Worm (Caenorhabditis elegans) whole organism, L4 larva: ENCODE data around the gene luc-7L.

Experiments used
- F10B5.3 ChIP-seq: sonication (generic microtip); optimal IDR thresholded peaks from 2 replicates; lab custom pipeline; 2016; ENCODE audit warnings: mild to moderate bottlenecking, missing genetic modification characterization, missing compliant biosample characterization
- F26F4.8 ChIP-seq: fragments of 200-800 bp; sonication (Bioruptor generic); conservative IDR thresholded peaks from 2 replicates; pipeline ENCODE4 v1.3.6; 2022; ENCODE audit warnings: missing genetic modification characterization, missing compliant biosample characterization
- T20F7.1 ChIP-seq: fragments of 200-800 bp; sonication (Bioruptor generic); optimal IDR thresholded peaks from 2 replicates; lab custom pipeline; 2018; ENCODE audit warnings: mild to moderate bottlenecking, missing genetic modification characterization, missing compliant biosample characterization
- T26A8.4 ChIP-seq: fragments of 200-800 bp; sonication (Bioruptor generic); IDR thresholded peaks from 2 replicates; pipeline ENCODE4 v1.3.6; 2022; ENCODE audit warnings: missing genetic modification characterization, missing compliant biosample characterization
- Y105C5A.15 ChIP-seq: fragments of 200-800 bp; sonication (Bioruptor generic); IDR thresholded peaks from 2 replicates; pipeline ENCODE4 v1.3.6; 2022; ENCODE audit warnings: missing genetic modification characterization, missing compliant biosample characterization
- Y48G9A.11 ChIP-seq: fragments of 200-800 bp; sonication (Bioruptor generic); IDR thresholded peaks from 2 replicates; pipeline ENCODE4 v1.3.6; 2022; ENCODE audit warnings: missing genetic modification reagents, missing genetic modification characterization, missing compliant biosample characterization
- aha-1 ChIP-seq: fragments of 150-350 bp; peaks from one replicate; lab custom pipeline; 2014; ENCODE audit warnings: missing biosample characterization, missing genetic modification characterization
- ama-1 ChIP-seq: fragments of 150-350 bp; optimal IDR thresholded peaks from 2 replicates; lab custom pipeline; 2014; ENCODE audit warnings: inconsistent platforms, mixed read lengths
- attf-4 ChIP-seq: sonication (generic microtip); optimal IDR thresholded peaks from 3 replicates; lab custom pipeline; 2017; ENCODE audit warnings: missing biosample characterization, missing genetic modification characterization
- ceh-20 ChIP-seq: fragments of 200-800 bp; sonication (Bioruptor generic); IDR thresholded peaks from 2 replicates; pipeline ENCODE4 v1.3.6; 2022; ENCODE audit warnings: missing genetic modification reagents, missing genetic modification characterization, missing compliant biosample characterization
- ceh-32 ChIP-seq: sonication (generic microtip); optimal IDR thresholded peaks from 2 replicates; lab custom pipeline; 2016; ENCODE audit warnings: mild to moderate bottlenecking, missing genetic modification characterization, missing compliant biosample characterization; ENCODE audit not compliant: poor library complexity
- ceh-82 ChIP-seq: sonication (generic microtip); optimal IDR thresholded peaks from 2 replicates; lab custom pipeline; 2017; ENCODE audit warnings: missing biosample characterization, missing genetic modification characterization
- ces-1 ChIP-seq: fragments of 150-350 bp; sonication (generic microtip); optimal IDR thresholded peaks from 4 replicates; lab custom pipeline; 2014; ENCODE audit warnings: missing biosample characterization, missing genetic modification reagents, missing genetic modification characterization
- daf-16 ChIP-seq, 3 experiments: sonication (generic microtip); optimal IDR thresholded peaks; 2 replicates each; lab custom pipeline; 2016 to 2017; ENCODE audit warnings: missing genetic modification characterization in 3 of 3, missing genetic modification reagents in 3 of 3, mild to moderate bottlenecking in 2 of 3, missing compliant biosample characterization in 2 of 3, missing biosample characterization in 1 of 3, moderate library complexity in 1 of 3
- daf-19 ChIP-seq: fragments of 200-800 bp; sonication (Bioruptor generic); conservative IDR thresholded peaks from 2 replicates; pipeline ENCODE4 v1.3.6; 2022; ENCODE audit warnings: missing genetic modification characterization, missing compliant biosample characterization
- dmd-6 ChIP-seq: fragments of 200-800 bp; sonication (Bioruptor generic); IDR thresholded peaks from 2 replicates; pipeline ENCODE4 v1.3.6; 2022; ENCODE audit warnings: missing genetic modification reagents, missing genetic modification characterization, missing compliant biosample characterization
- dmd-9 ChIP-seq: fragments of 200-800 bp; sonication (Bioruptor generic); IDR thresholded peaks from 2 replicates; pipeline ENCODE4 v1.3.6; 2022; ENCODE audit warnings: missing genetic modification reagents, missing genetic modification characterization, missing compliant biosample characterization
- dpl-1 ChIP-seq: fragments of 150-350 bp; optimal IDR thresholded peaks from 2 replicates; lab custom pipeline; 2014; ENCODE audit warnings: missing biosample characterization, missing genetic modification reagents, missing genetic modification characterization
- dve-1 ChIP-seq: sonication (generic microtip); optimal IDR thresholded peaks from 2 replicates; lab custom pipeline; 2017; ENCODE audit warnings: antibody characterized with exemption, mild to moderate bottlenecking, missing genetic modification characterization, missing compliant biosample characterization; ENCODE audit not compliant: insufficient read depth
- egl-27 ChIP-seq: sonication (generic microtip); optimal IDR thresholded peaks from 3 replicates; lab custom pipeline; 2017; ENCODE audit warnings: missing biosample characterization, missing genetic modification reagents, missing genetic modification characterization
- hlh-11 ChIP-seq: fragments of 200-800 bp; sonication (Bioruptor generic); optimal IDR thresholded peaks from 2 replicates; lab custom pipeline; 2018; ENCODE audit warnings: mild to moderate bottlenecking, missing genetic modification characterization, missing compliant biosample characterization
- hlh-30 ChIP-seq: sonication (generic microtip); optimal IDR thresholded peaks from 2 replicates; lab custom pipeline; 2017; ENCODE audit warnings: antibody characterized with exemption, mild to moderate bottlenecking, missing genetic modification characterization, missing compliant biosample characterization; ENCODE audit not compliant: insufficient read depth
- lim-7 ChIP-seq: fragments of 200-800 bp; sonication (Bioruptor generic); IDR thresholded peaks from 2 replicates; pipeline ENCODE4 v1.3.6; 2022; ENCODE audit warnings: missing genetic modification characterization, missing compliant biosample characterization
- lin-1 ChIP-seq: fragments of 200-800 bp; sonication (Bioruptor generic); IDR thresholded peaks from 2 replicates; pipeline ENCODE4 v1.3.6; 2022; ENCODE audit warnings: missing genetic modification reagents, missing genetic modification characterization, missing compliant biosample characterization
- lin-15B ChIP-seq: fragments of 150-350 bp; sonication (generic microtip); optimal IDR thresholded peaks from 3 replicates; lab custom pipeline; 2014; ENCODE audit warnings: missing biosample characterization, missing genetic modification characterization
- lsy-2 ChIP-seq, 2 experiments: fragments of 150-350 bp in 1 of 2; sonication (generic microtip) in 1 of 2; optimal IDR thresholded peaks; 2 replicates each; lab custom pipeline; 2014 to 2017; ENCODE audit warnings: missing biosample characterization in 2 of 2, missing genetic modification characterization in 2 of 2
- madf-5 ChIP-seq, 2 experiments: fragments of 200-800 bp; sonication (Bioruptor generic); IDR thresholded peaks; 2 replicates each; pipeline ENCODE4 v1.3.6; 2022; ENCODE audit warnings: missing compliant biosample characterization in 2 of 2, missing genetic modification characterization in 2 of 2
- madf-9 ChIP-seq: fragments of 200-800 bp; sonication (Bioruptor generic); conservative IDR thresholded peaks from 2 replicates; pipeline ENCODE4 v1.3.6; 2022; ENCODE audit warnings: missing genetic modification reagents, missing genetic modification characterization, missing compliant biosample characterization
- mdl-1 ChIP-seq, 2 experiments: fragments of 150-350 bp in 1 of 2; sonication (generic microtip) in 1 of 2; optimal IDR thresholded peaks; 2 replicates each; lab custom pipeline; 2014 to 2017; ENCODE audit warnings: missing biosample characterization in 2 of 2, missing genetic modification characterization in 2 of 2
- mxl-2 ChIP-seq: fragments of 200-800 bp; sonication (Bioruptor generic); conservative IDR thresholded peaks from 2 replicates; pipeline ENCODE4 v1.3.6; 2022; ENCODE audit warnings: missing genetic modification reagents, missing genetic modification characterization, missing compliant biosample characterization
- mxl-3 ChIP-seq: fragments of 200-800 bp; sonication (Bioruptor generic); optimal IDR thresholded peaks from 2 replicates; lab custom pipeline; 2018; ENCODE audit warnings: mild to moderate bottlenecking, missing genetic modification characterization, missing compliant biosample characterization
- nhr-102 ChIP-seq: sonication (generic microtip); optimal IDR thresholded peaks from 2 replicates; lab custom pipeline; 2016; ENCODE audit warnings: mild to moderate bottlenecking, missing genetic modification characterization, moderate library complexity, missing compliant biosample characterization
- nhr-11 ChIP-seq: fragments of 150-350 bp; optimal IDR thresholded peaks from 2 replicates; lab custom pipeline; 2014; ENCODE audit warnings: missing biosample characterization, missing genetic modification characterization
- nhr-111 ChIP-seq: fragments of 200-800 bp; sonication (Bioruptor generic); optimal IDR thresholded peaks from 2 replicates; lab custom pipeline; 2018; ENCODE audit warnings: mild to moderate bottlenecking, missing genetic modification characterization, missing compliant biosample characterization
- nhr-28 ChIP-seq: fragments of 150-350 bp; optimal IDR thresholded peaks from 2 replicates; lab custom pipeline; 2014; ENCODE audit warnings: missing biosample characterization, missing genetic modification characterization
- nhr-48 ChIP-seq: sonication (generic microtip); optimal IDR thresholded peaks from 2 replicates; lab custom pipeline; 2016; ENCODE audit warnings: mild to moderate bottlenecking, missing genetic modification characterization, missing compliant biosample characterization
- nhr-77 ChIP-seq: fragments of 150-350 bp; optimal IDR thresholded peaks from 2 replicates; lab custom pipeline; 2014; ENCODE audit warnings: missing biosample characterization, missing genetic modification characterization
- php-3 ChIP-seq: fragments of 200-800 bp; sonication (Bioruptor generic); IDR thresholded peaks from 2 replicates; pipeline ENCODE4 v1.3.6; 2022; ENCODE audit warnings: missing genetic modification reagents, missing genetic modification characterization, missing compliant biosample characterization
- pqm-1 ChIP-seq: sonication (generic microtip); optimal IDR thresholded peaks from 2 replicates; lab custom pipeline; 2017; ENCODE audit warnings: missing biosample characterization, missing genetic modification characterization
- rbr-2 ChIP-seq: sonication (generic microtip); optimal IDR thresholded peaks from 2 replicates; lab custom pipeline; 2016; ENCODE audit warnings: missing genotype, missing genetic modification characterization, missing compliant biosample characterization
- saeg-2 ChIP-seq: fragments of 200-800 bp; sonication (Bioruptor generic); IDR thresholded peaks from 2 replicates; pipeline ENCODE4 v1.3.6; 2022; ENCODE audit warnings: missing genetic modification reagents, missing genetic modification characterization, missing compliant biosample characterization
- tra-1 ChIP-seq: fragments of 200-800 bp; sonication (Bioruptor generic); IDR thresholded peaks from 2 replicates; pipeline ENCODE4 v1.3.6; 2022; ENCODE audit warnings: missing genetic modification reagents, missing genetic modification characterization, missing compliant biosample characterization
- unc-62 ChIP-seq, 3 experiments: fragments of 150-350 bp in 1 of 3; sonication (generic microtip); optimal IDR thresholded peaks in 2 of 3; peaks in 1 of 3; 1 replicate in 1 of 3; 2 replicates in 2 of 3; lab custom pipeline; 2014 to 2017; ENCODE audit warnings: missing biosample characterization in 3 of 3, missing genetic modification characterization in 3 of 3, missing genetic modification reagents in 3 of 3, missing genotype in 1 of 3

The luc-7L gene

ce11 chrII:7698406-7698805 is 8.9 kb downstream of the luc-7L start, which contains the start of gene B0495.5:
TSS of gene B0495.5 (minus strand) at chrII:7698506.
- peak in 1 of 2 experiments; percentile 1 for TF ChIP-seq unc-62 (GFP tag; optimal IDR thresholded peaks at IDR 0.05 in 1 of 2; lab: Kevin White, UChicago)
- no peak for TF ChIP-seq unc-62 (tag; optimal IDR thresholded peaks at IDR 0.05; lab: Kevin White, UChicago)
- no peak for TF ChIP-seq Y105C5A.15 (GFP tag; lab: Robert Waterston, UW)
- TF ChIP-seq, all 104 proteins: peak for 1

- peak in 1 of 2 experiments; percentile 95 for TF ChIP-seq unc-62 (GFP tag; optimal IDR thresholded peaks at IDR 0.05 in 1 of 2; lab: Kevin White, UChicago)
- no peak for TF ChIP-seq unc-62 (tag; optimal IDR thresholded peaks at IDR 0.05; lab: Kevin White, UChicago)
- TF ChIP-seq hlh-30, result no peak
Measured at ce11 chrII:7697156-7697555, 10.1 kb downstream of the luc-7L start.

- TF ChIP-seq nhr-102 (tag; lab: Kevin White, UChicago), result peak; percentile 24
- TF ChIP-seq daf-19 (GFP tag; lab: Robert Waterston, UW), result no peak
- no peak for TF ChIP-seq ceh-82 (tag; lab: Kevin White, UChicago)
- TF ChIP-seq ama-1, result no peak
- TF ChIP-seq rbr-2 (tag; lab: Kevin White, UChicago), result no peak
- no peak for TF ChIP-seq attf-4
- no peak for TF ChIP-seq F26F4.8 (GFP tag; lab: Robert Waterston, UW)
- no peak for TF ChIP-seq madf-5 (GFP tag; IDR thresholded peaks at IDR 0.05; lab: Robert Waterston, UW)
- no peak for TF ChIP-seq mxl-2 (GFP tag; lab: Robert Waterston, UW)
- peak; percentile 21 for TF ChIP-seq nhr-77
- 0 out of 2 replicates have a peak, but pooled peaks have one; percentile 35 for TF ChIP-seq saeg-2 (GFP tag; lab: Robert Waterston, UW)
- peak; percentile 76 for TF ChIP-seq tra-1 (GFP tag; lab: Robert Waterston, UW)
- TF ChIP-seq Y48G9A.11 (GFP tag; lab: Robert Waterston, UW), result no peak
- no peak for TF ChIP-seq nhr-11 (tag; lab: Kevin White, UChicago)
- TF ChIP-seq unc-62 (GFP tag; optimal IDR thresholded peaks at IDR 0.05 in 1 of 2; lab: Kevin White, UChicago), result peak in 1 of 2 experiments; percentile 26
- no peak for TF ChIP-seq unc-62 (tag; optimal IDR thresholded peaks at IDR 0.05; lab: Kevin White, UChicago)
- TF ChIP-seq mdl-1 (tag; optimal IDR thresholded peaks at IDR 0.05; lab: Kevin White, UChicago), result peak in 1 of 2 experiments; percentile 61
- peak; percentile 88 for TF ChIP-seq mxl-3 (GFP tag; lab: Kevin White, UChicago)
- no peak for TF ChIP-seq nhr-111 (GFP tag; lab: Kevin White, UChicago)
- no peak for TF ChIP-seq dmd-9 (GFP tag; lab: Robert Waterston, UW)
- TF ChIP-seq egl-27 (tag; lab: Kevin White, UChicago), result no peak
- TF ChIP-seq daf-16 (GFP tag; optimal IDR thresholded peaks at IDR 0.05; lab: Kevin White, UChicago), result no peak
- peak; percentile 66 for TF ChIP-seq daf-16 (tag; optimal IDR thresholded peaks at IDR 0.05; lab: Kevin White, UChicago)
- TF ChIP-seq lin-1 (GFP tag; lab: Robert Waterston, UW), result peak; percentile 84
- no peak for TF ChIP-seq aha-1 (tag; lab: Kevin White, UChicago)
- peak; percentile 82 for TF ChIP-seq hlh-11
- TF ChIP-seq madf-9 (GFP tag; lab: Robert Waterston, UW), result no peak
- TF ChIP-seq ceh-32 (tag; lab: Kevin White, UChicago), result no peak
- peak; percentile 82 for TF ChIP-seq ceh-20 (GFP tag; lab: Robert Waterston, UW)
- TF ChIP-seq dve-1 (tag; lab: Kevin White, UChicago), result peak; percentile 76
- TF ChIP-seq ces-1 (GFP tag; lab: Kevin White, UChicago), result no peak
- peak; percentile 17 for TF ChIP-seq hlh-30
- no peak for TF ChIP-seq lin-15B (tag; lab: Kevin White, UChicago)
- no peak for TF ChIP-seq dpl-1 (GFP tag; lab: Kevin White, UChicago)
- TF ChIP-seq nhr-48 (tag; lab: Kevin White, UChicago), result no peak
- TF ChIP-seq F10B5.3 (tag; lab: Kevin White, UChicago), result no peak
- no peak for TF ChIP-seq T26A8.4 (GFP tag; lab: Robert Waterston, UW)
- TF ChIP-seq pqm-1 (tag; lab: Kevin White, UChicago), result peak; percentile 95
- peak; percentile 20 for TF ChIP-seq T20F7.1 (GFP tag; lab: Kevin White, UChicago)
- peak; percentile 92 for TF ChIP-seq dmd-6 (GFP tag; lab: Robert Waterston, UW)
- TF ChIP-seq lim-7, result no peak
- TF ChIP-seq lsy-2 (tag; optimal IDR thresholded peaks at IDR 0.05; lab: Kevin White, UChicago), result peak in 1 of 2 experiments; percentile 11
- peak; percentile 98 for TF ChIP-seq php-3 (GFP tag; lab: Robert Waterston, UW)
- peak; percentile 60 for TF ChIP-seq nhr-28 (tag; lab: Kevin White, UChicago)
Measured at ce11 chrII:7695636-7696035, 11.6 kb downstream of the luc-7L start.
